Worm (Caenorhabditis elegans) whole organism, dauer: ENCODE data around the gene best-13.
"Not testable (repeated sequence)": the region's sequence is repeated elsewhere in the genome, so short reads cannot be mapped to it uniquely, and the experiment has no call there.

Experiments
- unc-62 ChIP-seq: sonication (generic microtip); optimal IDR thresholded peaks from 2 replicates; lab custom pipeline; 2017; ENCODE audit warnings: missing biosample characterization, missing genetic modification reagents, missing genetic modification characterization

Gene best-13

ce11 chrIV:9889857-9890256 is 13.9 kb upstream of the best-13 start, which contains the start of gene ttbk-3:
Gene ttbk-3 (minus strand): TSS chrIV:9889957.
- TF ChIP-seq unc-62 (GFP tag; lab: Kevin White, UChicago): no peak

DNA sequence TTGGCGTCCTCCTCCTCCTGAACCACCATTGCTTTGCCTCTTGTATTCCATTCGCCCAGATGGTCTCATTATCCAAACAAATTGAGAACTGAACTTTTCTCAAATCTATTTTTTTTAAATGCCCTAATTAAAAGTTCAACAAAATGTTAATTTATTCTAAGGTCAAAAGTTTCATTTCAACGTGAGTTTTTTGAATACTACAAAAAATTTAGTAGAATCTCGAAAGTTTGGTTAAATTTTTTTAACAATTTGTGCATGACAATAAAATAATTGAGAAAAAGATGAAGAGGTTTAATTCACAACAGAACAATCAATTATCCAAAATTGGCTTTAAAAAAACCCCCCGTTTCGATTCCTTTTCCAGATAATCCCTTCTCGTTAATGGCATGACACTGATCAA is 11.8 kb upstream of the best-13 start, which contains the start of gene F32B6.4:
TSS of gene F32B6.4 (minus strand) at position 101 of the 400 bp plus-strand sequence.
- TF ChIP-seq unc-62 (GFP tag; lab: Kevin White, UChicago): no peak

DNA sequence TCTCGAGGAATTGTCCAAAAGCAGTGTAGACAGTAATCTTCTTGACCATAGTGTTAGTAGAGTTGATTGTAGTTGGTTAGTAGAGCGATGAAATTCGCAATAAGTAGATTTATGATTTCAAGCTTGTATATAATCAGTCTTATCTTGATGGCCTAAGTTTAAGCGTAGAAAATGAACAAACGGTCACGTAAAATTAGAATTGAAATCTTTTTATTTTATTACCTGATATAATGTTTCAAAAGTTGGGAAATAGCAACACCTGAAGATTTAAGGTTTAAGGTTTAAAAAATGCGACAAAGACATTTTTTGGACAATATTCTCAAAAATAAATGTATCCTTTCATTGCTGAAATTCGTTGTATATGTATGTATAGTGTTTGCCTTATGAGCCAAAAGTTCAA is 10.1 kb upstream of the best-13 start, which contains the start of gene sss-1:
TSS of gene sss-1 (minus strand) at position 101 of the 400 bp plus-strand sequence.
- TF ChIP-seq unc-62 (GFP tag; lab: Kevin White, UChicago): not testable (repeated sequence)

DNA sequence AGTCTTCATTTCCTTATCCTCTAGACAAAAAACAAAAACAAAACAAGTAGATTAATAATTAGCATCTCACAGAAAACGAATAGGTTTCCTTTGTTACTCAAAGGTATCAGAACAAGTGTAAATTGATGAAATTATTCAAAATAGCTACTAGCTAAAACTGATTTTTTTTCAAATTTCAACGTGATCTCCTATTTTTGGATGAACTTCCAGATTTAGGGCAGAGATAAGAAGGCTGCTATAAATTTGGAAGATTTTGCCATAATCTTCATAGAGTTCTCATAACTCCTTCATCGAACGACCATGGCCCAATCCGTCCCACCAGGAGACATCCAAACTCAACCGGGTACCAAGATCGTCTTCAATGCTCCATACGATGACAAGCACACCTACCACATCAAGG is 9.4 kb upstream of the best-13 start, which contains the start of gene msp-77:
TSS of gene msp-77 (plus strand) at position 301 of the 400 bp plus-strand sequence.
- not testable (repeated sequence) for TF ChIP-seq unc-62 (GFP tag; lab: Kevin White, UChicago)

ce11 chrIV:9895088-9895487 is 8.6 kb upstream of the best-13 start, which contains the start of gene ssp-32:
Gene ssp-32 (plus strand): TSS chrIV:9895388.
- TF ChIP-seq unc-62 (GFP tag; lab: Kevin White, UChicago): no peak

DNA sequence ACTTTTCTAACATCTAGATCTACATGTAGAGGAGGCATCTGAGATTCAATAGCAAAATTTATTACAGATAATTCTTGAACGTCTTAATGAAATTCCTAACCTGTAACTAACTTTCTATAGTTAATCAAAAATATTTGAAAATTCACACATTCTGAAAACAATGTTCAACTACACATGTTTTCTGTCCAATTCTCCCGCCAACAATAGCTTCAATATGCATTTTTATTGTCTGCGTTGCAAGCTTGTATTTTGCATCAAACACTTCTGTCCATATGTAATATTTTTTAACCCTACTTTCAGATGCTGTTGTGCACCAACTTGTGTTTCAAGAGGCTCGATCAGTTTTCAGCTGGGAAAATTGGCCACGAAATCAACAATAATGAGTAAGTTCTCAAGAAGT is 5.0 kb upstream of the best-13 start, which contains the start of gene tbc-3:
TSS of gene tbc-3 (plus strand) at position 301 of the 400 bp plus-strand sequence.
- no peak for TF ChIP-seq unc-62 (GFP tag; lab: Kevin White, UChicago)

- no peak for TF ChIP-seq unc-62 (GFP tag; lab: Kevin White, UChicago)
Observed at ce11 chrIV:9899227-9899626, 4.5 kb upstream of the best-13 start.

ce11 chrIV:9913064-9913463 is 9.4 kb downstream of the best-13 start:
- no peak for TF ChIP-seq unc-62 (GFP tag; lab: Kevin White, UChicago)

- no peak for TF ChIP-seq unc-62 (GFP tag; lab: Kevin White, UChicago)
Observed at ce11 chrIV:9915128-9915527, 11.4 kb downstream of the best-13 start.

- TF ChIP-seq unc-62 (GFP tag; lab: Kevin White, UChicago): no peak
Observed at ce11 chrIV:9916224-9916623, 12.5 kb downstream of the best-13 start, which contains the start of gene bed-3. Gene bed-3 (plus strand): TSS chrIV:9916524.

ce11 chrIV:9918021-9918420 is 14.3 kb downstream of the best-13 start:
- no peak for TF ChIP-seq unc-62 (GFP tag; lab: Kevin White, UChicago)

DNA sequence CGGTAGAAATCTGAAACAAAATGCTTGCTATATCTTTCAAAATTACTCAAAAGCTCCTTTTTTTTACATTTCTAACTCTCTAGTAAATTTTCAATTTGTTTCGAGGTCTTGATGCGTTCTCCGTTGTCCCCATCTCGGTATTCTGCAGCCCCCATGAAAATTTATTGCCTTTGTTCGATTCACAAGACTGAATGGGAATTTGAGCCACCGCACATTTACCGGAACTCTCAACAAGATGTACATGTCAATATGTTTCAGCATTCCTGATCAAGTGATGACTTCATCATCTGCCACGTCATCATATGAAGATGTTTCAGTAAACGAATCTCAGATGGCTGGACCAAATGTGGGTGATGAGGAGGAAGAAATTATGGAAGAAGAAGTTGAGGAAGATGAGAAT is 16.7 kb downstream of the best-13 start:
- TF ChIP-seq unc-62 (GFP tag; lab: Kevin White, UChicago): no peak

- no peak for TF ChIP-seq unc-62 (GFP tag; lab: Kevin White, UChicago)
Observed at ce11 chrIV:9924419-9924818, 20.7 kb downstream of the best-13 start.

DNA sequence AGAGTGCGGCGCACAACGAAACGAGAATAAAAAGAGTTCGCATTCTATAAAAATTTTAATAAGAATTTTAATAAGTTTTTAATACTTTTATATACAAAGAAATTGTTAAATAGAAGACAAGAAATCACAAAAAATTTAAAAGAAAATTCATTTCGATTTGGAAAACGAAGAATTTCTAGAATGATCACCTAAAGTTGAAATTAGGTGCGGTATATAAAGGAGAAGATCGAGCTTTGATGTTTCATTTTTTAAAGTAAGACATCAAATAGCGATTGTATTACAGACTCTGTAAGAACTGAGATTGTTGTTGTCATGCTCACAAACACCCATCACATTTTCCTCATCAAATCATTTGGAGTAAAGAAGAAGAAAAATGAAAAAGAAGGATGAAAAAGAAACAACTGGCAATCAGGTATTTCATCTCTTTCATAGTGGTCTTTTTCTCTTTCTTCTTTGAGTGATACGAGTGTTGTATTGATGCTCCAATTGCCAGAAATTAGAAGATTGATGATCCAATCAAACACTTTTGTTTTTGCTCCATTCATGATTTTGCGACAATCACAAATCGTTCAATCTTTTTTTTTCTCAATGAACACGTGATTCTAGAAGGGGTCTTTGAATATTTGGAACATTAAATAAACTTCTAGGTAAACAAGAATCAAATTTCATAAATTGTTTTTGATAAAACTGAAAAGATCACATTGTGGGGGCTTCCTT is 24.6 kb downstream of the best-13 start, which contains the start of gene dur-1:
TSS of gene dur-1 (minus strand) at position 51 of the 717 bp plus-strand sequence.
- no peak for TF ChIP-seq unc-62 (GFP tag; lab: Kevin White, UChicago)

- no peak for TF ChIP-seq unc-62 (GFP tag; lab: Kevin White, UChicago)
Observed at ce11 chrIV:9932055-9932454, 28.3 kb downstream of the best-13 start, which contains the start of the genes trmt-10A and F25H8.2. Gene trmt-10A (minus strand): TSS chrIV:9932213. Gene F25H8.2 (plus strand): TSS chrIV:9932235.

ce11 chrIV:9933580-9933979 is 29.9 kb downstream of the best-13 start, which contains the start of gene spe-29:
Gene spe-29 (plus strand): TSS chrIV:9933880.
- TF ChIP-seq unc-62 (GFP tag; lab: Kevin White, UChicago): no peak
